Fruit fly (Drosophila melanogaster) whole organism, pupa: ENCODE results near the gene gcm.

Experiments
- CG10348 ChIP-seq: fragments of 200-800 bp; sonication (Bioruptor generic); IDR thresholded peaks from 2 replicates; pipeline ENCODE4 v1.3.6; 2022; ENCODE audit warnings: missing biosample characterization, missing genetic modification characterization
- CG12605 ChIP-seq: fragments of 200-800 bp; sonication (Bioruptor generic); IDR thresholded peaks from 2 replicates; pipeline ENCODE4 v1.3.6; 2022; ENCODE audit warnings: missing biosample characterization, missing genetic modification characterization
- CG13204 ChIP-seq: fragments of 200-800 bp; sonication (Bioruptor generic); optimal IDR thresholded peaks from 2 replicates; lab custom pipeline; 2018; ENCODE audit warnings: missing biosample characterization, mild to moderate bottlenecking, missing genetic modification characterization, moderate library complexity
- CG14655 ChIP-seq: fragments of 200-800 bp; sonication (Bioruptor generic); optimal IDR thresholded peaks from 3 replicates; lab custom pipeline; 2017; ENCODE audit warnings: mild to moderate bottlenecking, missing biosample characterization, missing genetic modification reagents, missing genetic modification characterization
- CG15710 ChIP-seq: fragments of 200-800 bp; sonication (Bioruptor generic); optimal IDR thresholded peaks from 2 replicates; lab custom pipeline; 2018; ENCODE audit warnings: missing biosample characterization, mild to moderate bottlenecking, missing genetic modification characterization, moderate library complexity
- CG17806 ChIP-seq: fragments of 200-800 bp; sonication (Bioruptor generic); optimal IDR thresholded peaks from 2 replicates; lab custom pipeline; 2018; ENCODE audit warnings: missing biosample characterization, mild to moderate bottlenecking, missing genetic modification characterization, moderate library complexity
- CG32121 ChIP-seq: fragments of 200-800 bp; sonication (Bioruptor generic); IDR thresholded peaks from 2 replicates; pipeline ENCODE4 v1.3.6; 2022; ENCODE audit warnings: missing biosample characterization, missing genetic modification characterization
- CG34367 ChIP-seq: fragments of 200-800 bp; sonication (Bioruptor generic); optimal IDR thresholded peaks from 2 replicates; lab custom pipeline; 2018; ENCODE audit warnings: missing biosample characterization, mild to moderate bottlenecking, missing genetic modification characterization
- CG4496 ChIP-seq: fragments of 200-800 bp; sonication (Bioruptor generic); IDR thresholded peaks from 3 replicates; pipeline ENCODE4 v1.3.6; 2022; ENCODE audit warnings: missing biosample characterization, missing genetic modification characterization
- CG8159 ChIP-seq: fragments of 200-800 bp; sonication (Bioruptor generic); optimal IDR thresholded peaks from 3 replicates; lab custom pipeline; 2018; ENCODE audit warnings: missing biosample characterization, mild to moderate bottlenecking, missing genetic modification characterization, moderate library complexity
- CG8301 ChIP-seq: fragments of 200-800 bp; sonication (Bioruptor generic); optimal IDR thresholded peaks from 2 replicates; lab custom pipeline; 2018; ENCODE audit warnings: missing biosample characterization, mild to moderate bottlenecking, missing genetic modification characterization
- CG9948 ChIP-seq: fragments of 200-800 bp; sonication (Bioruptor generic); optimal IDR thresholded peaks from 2 replicates; lab custom pipeline; 2018; ENCODE audit warnings: missing biosample characterization, mild to moderate bottlenecking, missing genetic modification characterization, moderate library complexity
- D1 ChIP-seq: fragments of 200-800 bp; sonication (Bioruptor generic); optimal IDR thresholded peaks from 2 replicates; lab custom pipeline; 2018; ENCODE audit warnings: missing biosample characterization, mild to moderate bottlenecking, missing genetic modification characterization, moderate library complexity
- EcR ChIP-seq: fragments of 200-800 bp; sonication (Bioruptor generic); optimal IDR thresholded peaks from 3 replicates; lab custom pipeline; 2019; ENCODE audit warnings: missing biosample characterization, missing genetic modification characterization, mild to moderate bottlenecking, moderate library complexity, missing genetic modification reagents
- Ets98B ChIP-seq: fragments of 200-800 bp; sonication (Bioruptor generic); IDR thresholded peaks from 2 replicates; pipeline ENCODE4 v1.3.6; 2022; ENCODE audit warnings: missing biosample characterization, missing genetic modification characterization
- Pif1A ChIP-seq: fragments of 200-800 bp; sonication (Bioruptor generic); optimal IDR thresholded peaks from 3 replicates; lab custom pipeline; 2016; ENCODE audit warnings: missing biosample characterization, missing genetic modification characterization
- Pif1B ChIP-seq: fragments of 200-800 bp; sonication (Bioruptor generic); optimal IDR thresholded peaks from 3 replicates; lab custom pipeline; 2016; ENCODE audit warnings: missing biosample characterization, missing genetic modification characterization
- Snoo ChIP-seq: fragments of 200-800 bp; sonication (Bioruptor generic); optimal IDR thresholded peaks from 3 replicates; lab custom pipeline; 2017; ENCODE audit warnings: missing biosample characterization, mild to moderate bottlenecking, missing genetic modification characterization, inconsistent platforms
- fd96Ca ChIP-seq: fragments of 200-800 bp; sonication (Bioruptor generic); IDR thresholded peaks from 3 replicates; pipeline ENCODE4 v1.3.6; 2022; ENCODE audit warnings: missing biosample characterization, missing genetic modification characterization
- gl ChIP-seq: fragments of 200-800 bp; sonication (Bioruptor generic); optimal IDR thresholded peaks from 2 replicates; lab custom pipeline; 2018; ENCODE audit warnings: missing biosample characterization, mild to moderate bottlenecking, missing genetic modification characterization
- rn ChIP-seq: fragments of 200-800 bp; sonication (Bioruptor generic); IDR thresholded peaks from 2 replicates; pipeline ENCODE4 v1.3.6; 2022; ENCODE audit warnings: missing biosample characterization, missing genetic modification characterization

The gcm gene

dm6 chr2L:9615983-9616519 is 34.5 kb upstream of the gcm start, which contains the start of gene GlcAT-S:
TSS of gene GlcAT-S (plus strand) at chr2L:9616469.
- TF ChIP-seq CG4496 (GFP tag; lab: Robert Waterston, UW) (no peak), EcR (peak; percentile 3), CG8159 (tag; lab: Kevin White, UChicago) (no peak), fd96Ca (GFP tag; lab: Robert Waterston, UW) (no peak), Pif1A (no peak)

dm6 chr2L:9615561-9615960 is 34.0 kb upstream of the gcm start:
- TF ChIP-seq fd96Ca (GFP tag; lab: Robert Waterston, UW) = no peak
- no peak for TF ChIP-seq CG34367 (tag; lab: Kevin White, UChicago)
- TF ChIP-seq CG15710 (tag; lab: Kevin White, UChicago) = no peak
- no peak for TF ChIP-seq CG32121 (GFP tag; lab: Robert Waterston, UW)
- TF ChIP-seq Ets98B (GFP tag; lab: Robert Waterston, UW) = no peak
- TF ChIP-seq Pif1B = no peak
- no peak for TF ChIP-seq CG10348 (GFP tag; lab: Robert Waterston, UW)
- TF ChIP-seq, all 21 proteins: peak for 0

DNA sequence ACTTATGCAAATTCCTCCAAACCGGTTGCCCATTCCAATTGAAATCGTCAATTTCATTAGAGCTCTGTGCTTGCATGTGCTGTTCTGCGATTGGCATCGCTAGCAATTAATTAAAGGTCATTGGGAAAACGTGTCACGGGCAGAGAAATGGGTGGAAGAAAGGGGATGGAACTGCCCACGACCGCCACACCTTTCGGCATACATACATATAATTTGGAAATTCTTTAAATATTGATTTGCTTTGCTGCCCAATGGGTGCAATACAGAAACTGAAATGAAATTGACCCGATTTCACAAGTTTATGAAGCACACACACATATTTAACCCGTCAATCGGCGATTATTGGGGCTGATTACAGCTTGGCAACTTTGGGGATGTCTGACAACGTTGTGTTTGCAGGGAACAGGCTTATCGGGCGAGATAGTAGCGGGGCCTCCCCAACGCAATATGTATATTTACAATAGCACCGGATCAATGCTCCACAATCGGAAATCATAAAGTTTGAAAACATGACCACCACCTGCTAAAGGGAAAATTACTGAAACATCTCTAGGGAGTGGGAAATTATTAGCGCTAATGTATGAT is 33.2 kb upstream of the gcm start:
- no peak for TF ChIP-seq Pif1A
- TF ChIP-seq Pif1B = no peak
- TF ChIP-seq Snoo (tag; lab: Kevin White, UChicago) = no peak
- no peak for TF ChIP-seq CG34367 (tag; lab: Kevin White, UChicago)
- no peak for TF ChIP-seq EcR
- no peak for TF ChIP-seq CG17806 (tag; lab: Kevin White, UChicago)
- no peak for TF ChIP-seq CG14655
- no peak for TF ChIP-seq CG9948 (tag; lab: Kevin White, UChicago)
- TF ChIP-seq CG4496 (GFP tag; lab: Robert Waterston, UW) = no peak
- no peak for TF ChIP-seq CG13204 (GFP tag; lab: Kevin White, UChicago)
- no peak for TF ChIP-seq fd96Ca (GFP tag; lab: Robert Waterston, UW)
- TF ChIP-seq CG15710 (tag; lab: Kevin White, UChicago) = no peak
- TF ChIP-seq CG8159 (tag; lab: Kevin White, UChicago) = no peak
- TF ChIP-seq CG32121 (GFP tag; lab: Robert Waterston, UW) = no peak
- TF ChIP-seq CG10348 (GFP tag; lab: Robert Waterston, UW) = no peak
- no peak for TF ChIP-seq gl (tag; lab: Kevin White, UChicago)
- TF ChIP-seq, all 21 proteins: peak for 0

- peak; percentile 33; the same call in 1 of the 2 replicates for TF ChIP-seq CG32121 (GFP tag; lab: Robert Waterston, UW)
- TF ChIP-seq Snoo (tag; lab: Kevin White, UChicago) = peak; percentile 2
- peak; percentile 17 for TF ChIP-seq CG8159 (tag; lab: Kevin White, UChicago)
- TF ChIP-seq Ets98B (GFP tag; lab: Robert Waterston, UW) = peak; percentile 27; the same call in 1 of the 2 replicates
- no peak for TF ChIP-seq Pif1B
- no peak for TF ChIP-seq rn (GFP tag; lab: Robert Waterston, UW)
- TF ChIP-seq CG4496 (GFP tag; lab: Robert Waterston, UW) = peak; percentile 50; the same call in 2 of the 3 replicates
- TF ChIP-seq CG14655 = peak; percentile 17
These were observed 32.4 kb upstream of the gcm start for dm6 chr2L:9613922-9614321.

- TF ChIP-seq Pif1B (peak; percentile 23), EcR (no peak), CG8159 (tag; lab: Kevin White, UChicago) (no peak), Pif1A (peak; percentile 21), Ets98B (GFP tag; lab: Robert Waterston, UW) (peak; percentile 46; the same call in 1 of the 2 replicates), CG13204 (GFP tag; lab: Kevin White, UChicago) (peak; percentile 40), fd96Ca (GFP tag; lab: Robert Waterston, UW) (no peak), CG34367 (tag; lab: Kevin White, UChicago) (no peak), CG9948 (tag; lab: Kevin White, UChicago) (no peak), CG15710 (tag; lab: Kevin White, UChicago) (no peak), D1 (tag; lab: Kevin White, UChicago) (no peak), CG10348 (GFP tag; lab: Robert Waterston, UW) (no peak), CG12605 (GFP tag; lab: Robert Waterston, UW) (peak; percentile 55; the same call in 1 of the 2 replicates), Snoo (tag; lab: Kevin White, UChicago) (peak; percentile 16), CG32121 (GFP tag; lab: Robert Waterston, UW) (no peak), CG17806 (tag; lab: Kevin White, UChicago) (no peak), rn (GFP tag; lab: Robert Waterston, UW) (no peak), CG8301 (tag; lab: Kevin White, UChicago) (no peak), CG4496 (GFP tag; lab: Robert Waterston, UW) (peak; percentile 57), CG14655 (no peak)
These were observed 31.6 kb upstream of the gcm start, which contains the start of gene Trx2 for dm6 chr2L:9613006-9613690. TSS of gene Trx2 (plus strand) at chr2L:9613166.

DNA sequence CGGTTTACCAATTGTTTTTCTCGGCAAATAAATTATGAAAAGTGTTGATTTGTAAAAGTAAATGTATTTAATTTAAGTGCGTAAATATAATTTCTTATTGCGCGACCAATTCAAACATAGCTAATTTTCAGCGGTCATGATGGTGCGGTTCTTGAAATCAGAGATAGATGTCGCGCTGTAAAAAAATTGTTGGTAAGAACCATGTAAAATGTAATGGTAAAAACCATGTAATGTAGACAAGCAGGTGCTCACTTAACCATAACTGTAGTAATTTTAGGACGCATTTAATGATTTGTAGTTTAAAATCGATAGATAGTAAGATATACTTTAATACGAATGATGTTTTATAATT is 31.1 kb upstream of the gcm start:
- TF ChIP-seq Pif1B (no peak), CG8301 (tag; lab: Kevin White, UChicago) (no peak), CG10348 (GFP tag; lab: Robert Waterston, UW) (no peak), EcR (no peak), CG15710 (tag; lab: Kevin White, UChicago) (no peak), Pif1A (no peak), rn (GFP tag; lab: Robert Waterston, UW) (no peak), Ets98B (GFP tag; lab: Robert Waterston, UW) (no peak), CG34367 (tag; lab: Kevin White, UChicago) (no peak), CG12605 (GFP tag; lab: Robert Waterston, UW) (no peak), CG8159 (tag; lab: Kevin White, UChicago) (no peak), CG4496 (GFP tag; lab: Robert Waterston, UW) (no peak)
